Worm (Caenorhabditis elegans) whole organism, L2 larva: ENCODE data around the gene hira-1.

Experiments
- C34F6.9 ChIP-seq: fragments of 150-350 bp; optimal IDR thresholded peaks from 2 replicates; lab custom pipeline; 2014; ENCODE audit warnings: missing biosample characterization, missing genetic modification characterization
- F13H6.1 ChIP-seq: sonication (generic microtip); optimal IDR thresholded peaks from 2 replicates; lab custom pipeline; 2016; ENCODE audit warnings: missing genetic modification characterization, missing compliant biosample characterization
- R02D3.7 ChIP-seq: fragments of 150-350 bp; optimal IDR thresholded peaks from 2 replicates; lab custom pipeline; 2014; ENCODE audit warnings: missing biosample characterization, missing genetic modification characterization
- Y55F3AM.14 ChIP-seq: fragments of 200-800 bp; sonication (Bioruptor generic); optimal IDR thresholded peaks from 2 replicates; lab custom pipeline; 2018; ENCODE audit warnings: mild to moderate bottlenecking, missing genetic modification characterization, missing compliant biosample characterization
- ZK546.5 ChIP-seq: sonication (generic microtip); optimal IDR thresholded peaks from 2 replicates; lab custom pipeline; 2017; ENCODE audit warnings: missing biosample characterization, missing genetic modification characterization
- alr-1 ChIP-seq: fragments of 150-350 bp; optimal IDR thresholded peaks from 2 replicates; lab custom pipeline; 2014; ENCODE audit warnings: missing biosample characterization, missing genetic modification characterization
- aly-2 ChIP-seq: fragments of 150-350 bp; optimal IDR thresholded peaks from 2 replicates; lab custom pipeline; 2014; ENCODE audit warnings: missing biosample characterization, missing genetic modification characterization
- ama-1 ChIP-seq: fragments of 150-350 bp; optimal IDR thresholded peaks from 2 replicates; lab custom pipeline; 2018; ENCODE audit warnings: inconsistent platforms
- blmp-1 ChIP-seq: sonication (generic microtip); optimal IDR thresholded peaks from 2 replicates; lab custom pipeline; 2017; ENCODE audit warnings: missing genetic modification characterization, mild to moderate bottlenecking, missing compliant biosample characterization, antibody characterized with exemption, moderate library complexity; ENCODE audit not compliant: insufficient read depth
- ceh-16 ChIP-seq: fragments of 150-350 bp; optimal IDR thresholded peaks from 2 replicates; lab custom pipeline; 2014; ENCODE audit warnings: missing biosample characterization, missing genetic modification characterization
- ceh-82 ChIP-seq: fragments of 150-350 bp; optimal IDR thresholded peaks from 2 replicates; lab custom pipeline; 2014; ENCODE audit warnings: missing biosample characterization, missing genetic modification characterization
- crh-2 ChIP-seq: sonication (generic microtip); optimal IDR thresholded peaks from 2 replicates; lab custom pipeline; 2017; ENCODE audit warnings: missing biosample characterization, missing genetic modification characterization
- dmd-4 ChIP-seq: sonication (generic microtip); optimal IDR thresholded peaks from 2 replicates; lab custom pipeline; 2017; ENCODE audit warnings: missing biosample characterization, missing genetic modification characterization
- egl-27 ChIP-seq: sonication (generic microtip); optimal IDR thresholded peaks from 3 replicates; lab custom pipeline; 2017; ENCODE audit warnings: missing biosample characterization, missing genetic modification reagents, missing genetic modification characterization
- elt-1 ChIP-seq: fragments of 150-350 bp; optimal IDR thresholded peaks from 2 replicates; lab custom pipeline; 2014; ENCODE audit warnings: missing biosample characterization, missing genetic modification characterization
- elt-3 ChIP-seq: sonication (generic microtip); optimal IDR thresholded peaks from 2 replicates; lab custom pipeline; 2017; ENCODE audit warnings: missing biosample characterization, missing genetic modification characterization
- fos-1 ChIP-seq: fragments of 150-350 bp; optimal IDR thresholded peaks from 2 replicates; lab custom pipeline; 2014; ENCODE audit warnings: missing biosample characterization, missing genetic modification characterization
- gmeb-1 ChIP-seq: fragments of 150-350 bp; optimal IDR thresholded peaks from 2 replicates; lab custom pipeline; 2014; ENCODE audit warnings: missing biosample characterization, missing genetic modification characterization
- lin-11 ChIP-seq: fragments of 150-350 bp; sonication (generic microtip); optimal IDR thresholded peaks from 2 replicates; lab custom pipeline; 2014; ENCODE audit warnings: missing biosample characterization, missing genetic modification characterization, inconsistent platforms, mixed read lengths
- lin-13 ChIP-seq: fragments of 150-350 bp; optimal IDR thresholded peaks from 2 replicates; lab custom pipeline; 2014; ENCODE audit warnings: missing biosample characterization, missing genetic modification reagents, missing genetic modification characterization
- lin-39 ChIP-seq: fragments of 150-350 bp; optimal IDR thresholded peaks from 2 replicates; lab custom pipeline; 2014; ENCODE audit warnings: missing biosample characterization, missing genetic modification reagents, missing genetic modification characterization
- lsy-2 ChIP-seq, 2 experiments: fragments of 150-350 bp in 1 of 2; sonication (generic microtip) in 1 of 2; optimal IDR thresholded peaks; 2 replicates each; lab custom pipeline; 2014 to 2017; ENCODE audit warnings: missing biosample characterization in 2 of 2, missing genetic modification characterization in 2 of 2
- mab-5 ChIP-seq: fragments of 150-350 bp; optimal IDR thresholded peaks from 2 replicates; lab custom pipeline; 2014; ENCODE audit warnings: missing biosample characterization, missing genetic modification characterization
- mbf-1 ChIP-seq: sonication (generic microtip); optimal IDR thresholded peaks from 2 replicates; lab custom pipeline; 2017; ENCODE audit warnings: missing biosample characterization, missing genetic modification characterization
- mdl-1 ChIP-seq, 2 experiments: fragments of 150-350 bp in 1 of 2; sonication (generic microtip) in 1 of 2; optimal IDR thresholded peaks; 2 replicates each; lab custom pipeline; 2017; ENCODE audit warnings: missing biosample characterization in 2 of 2, missing genetic modification characterization in 2 of 2
- nhr-10 ChIP-seq: sonication (generic microtip); optimal IDR thresholded peaks from 2 replicates; lab custom pipeline; 2017; ENCODE audit warnings: missing biosample characterization, missing genetic modification characterization
- nhr-11 ChIP-seq: fragments of 150-350 bp; optimal IDR thresholded peaks from 2 replicates; lab custom pipeline; 2014; ENCODE audit warnings: missing biosample characterization, missing genetic modification characterization
- nhr-12 ChIP-seq: fragments of 150-350 bp; optimal IDR thresholded peaks from 2 replicates; lab custom pipeline; 2014; ENCODE audit warnings: missing biosample characterization, missing genetic modification characterization
- nhr-129 ChIP-seq: fragments of 150-350 bp; optimal IDR thresholded peaks from 2 replicates; lab custom pipeline; 2014; ENCODE audit warnings: missing biosample characterization, missing genetic modification characterization
- nhr-21 ChIP-seq: fragments of 150-350 bp; optimal IDR thresholded peaks from 2 replicates; lab custom pipeline; 2014; ENCODE audit warnings: missing biosample characterization, missing genetic modification characterization
- nhr-23 ChIP-seq: fragments of 150-350 bp; optimal IDR thresholded peaks from 2 replicates; lab custom pipeline; 2014; ENCODE audit warnings: missing biosample characterization, missing genetic modification reagents, missing genetic modification characterization
- nhr-237 ChIP-seq: fragments of 150-350 bp; optimal IDR thresholded peaks from 2 replicates; lab custom pipeline; 2014; ENCODE audit warnings: missing biosample characterization, missing genetic modification characterization
- nhr-25 ChIP-seq: fragments of 150-350 bp; sonication (generic microtip); optimal IDR thresholded peaks from 3 replicates; lab custom pipeline; 2014; ENCODE audit warnings: missing biosample characterization, missing genetic modification characterization
- nhr-6 ChIP-seq: fragments of 150-350 bp; optimal IDR thresholded peaks from 2 replicates; lab custom pipeline; 2014; ENCODE audit warnings: missing biosample characterization, missing genetic modification characterization
- nhr-77 ChIP-seq: fragments of 150-350 bp; optimal IDR thresholded peaks from 2 replicates; lab custom pipeline; 2014; ENCODE audit warnings: missing biosample characterization, missing genetic modification characterization
- peb-1 ChIP-seq: fragments of 150-350 bp; optimal IDR thresholded peaks from 2 replicates; lab custom pipeline; 2014; ENCODE audit warnings: missing biosample characterization, missing genetic modification characterization
- sem-4 ChIP-seq: fragments of 150-350 bp; optimal IDR thresholded peaks from 2 replicates; lab custom pipeline; 2014; ENCODE audit warnings: missing biosample characterization, missing genetic modification reagents, missing genetic modification characterization
- skn-1 ChIP-seq: sonication (generic microtip); optimal IDR thresholded peaks from 2 replicates; lab custom pipeline; 2017; ENCODE audit warnings: missing biosample characterization, missing genetic modification characterization
- sma-3 ChIP-seq: sonication (generic microtip); optimal IDR thresholded peaks from 2 replicates; lab custom pipeline; 2016; ENCODE audit warnings: missing genetic modification reagents, missing genetic modification characterization, missing compliant biosample characterization
- sma-9 ChIP-seq, 2 experiments: fragments of 150-350 bp in 1 of 2; sonication (generic microtip) in 1 of 2; optimal IDR thresholded peaks; 2 replicates each; lab custom pipeline; 2014 to 2016; ENCODE audit warnings: missing genetic modification characterization in 2 of 2, mild to moderate bottlenecking in 1 of 2, missing biosample characterization in 1 of 2, missing compliant biosample characterization in 1 of 2, missing genetic modification reagents in 1 of 2, moderate library complexity in 1 of 2
- snpc-4 ChIP-seq: fragments of 150-350 bp; optimal IDR thresholded peaks from 2 replicates; lab custom pipeline; 2014; ENCODE audit warnings: missing biosample characterization, missing genetic modification characterization
- unc-39 ChIP-seq: fragments of 150-350 bp; optimal IDR thresholded peaks from 2 replicates; lab custom pipeline; 2014; ENCODE audit warnings: missing biosample characterization, missing genetic modification characterization
- unc-55 ChIP-seq: fragments of 150-350 bp; sonication (generic microtip); optimal IDR thresholded peaks from 3 replicates; lab custom pipeline; 2014; ENCODE audit warnings: missing biosample characterization, missing genetic modification reagents, missing genetic modification characterization
- unc-62 ChIP-seq: fragments of 150-350 bp; optimal IDR thresholded peaks from 2 replicates; lab custom pipeline; 2014; ENCODE audit warnings: missing biosample characterization, missing genetic modification reagents, missing genetic modification characterization
- zag-1 ChIP-seq: fragments of 150-350 bp; optimal IDR thresholded peaks from 2 replicates; lab custom pipeline; 2014; ENCODE audit warnings: missing biosample characterization, missing genetic modification characterization
- ztf-1 ChIP-seq: fragments of 200-800 bp; sonication (Bioruptor generic); conservative IDR thresholded peaks from 2 replicates; pipeline ENCODE4 v1.3.6; 2022; ENCODE audit warnings: missing genetic modification characterization, missing compliant biosample characterization
- ztf-11 ChIP-seq: sonication (generic microtip); optimal IDR thresholded peaks from 2 replicates; lab custom pipeline; 2017; ENCODE audit warnings: missing biosample characterization, missing genetic modification characterization
- ztf-4 ChIP-seq: fragments of 150-350 bp; optimal IDR thresholded peaks from 2 replicates; lab custom pipeline; 2014; ENCODE audit warnings: missing biosample characterization, missing genetic modification characterization

The hira-1 gene

ce11 chrIII:5202641-5203040 is 11.7 kb downstream of the hira-1 start:
- TF ChIP-seq nhr-25 (tag; lab: Kevin White, UChicago) (peak; percentile 92), nhr-12 (no peak), nhr-6 (tag; lab: Kevin White, UChicago) (peak; percentile 71), nhr-11 (tag; lab: Kevin White, UChicago) (no peak), blmp-1 (tag; lab: Kevin White, UChicago) (peak; percentile 70), ztf-1 (GFP tag; lab: Robert Waterston, UW) (no peak), lin-13 (GFP tag; lab: Kevin White, UChicago) (peak; percentile 55), unc-39 (no peak), nhr-77 (tag; lab: Kevin White, UChicago) (no peak), fos-1 (tag; lab: Kevin White, UChicago) (peak; percentile 85), Y55F3AM.14 (GFP tag; lab: Kevin White, UChicago) (no peak), ZK546.5 (tag; lab: Kevin White, UChicago) (no peak), sma-9 (GFP tag; optimal IDR thresholded peaks at IDR 0.05; lab: Kevin White, UChicago) (peak; percentile 80), sma-9 (tag; optimal IDR thresholded peaks at IDR 0.05; lab: Kevin White, UChicago) (no peak), aly-2 (tag; lab: Kevin White, UChicago) (no peak), skn-1 (tag; lab: Kevin White, UChicago) (no peak), unc-62 (GFP tag; lab: Kevin White, UChicago) (no peak), lin-39 (tag; lab: Kevin White, UChicago) (no peak), ztf-4 (tag; lab: Kevin White, UChicago) (peak; percentile 51), ztf-11 (tag; lab: Kevin White, UChicago) (no peak), F13H6.1 (tag; lab: Kevin White, UChicago) (peak; percentile 54), elt-3 (tag; lab: Kevin White, UChicago) (no peak), C34F6.9 (tag; lab: Kevin White, UChicago) (peak; percentile 74), mdl-1 (tag; optimal IDR thresholded peaks at IDR 0.05; lab: Kevin White, UChicago) (no peak), nhr-237 (tag; lab: Kevin White, UChicago) (no peak), alr-1 (tag; lab: Kevin White, UChicago) (no peak), egl-27 (peak; percentile 51), lin-11 (tag; lab: Kevin White, UChicago) (no peak), ceh-82 (no peak), unc-55 (peak; percentile 45), peb-1 (tag; lab: Kevin White, UChicago) (no peak), ceh-16 (tag; lab: Kevin White, UChicago) (no peak), sem-4 (tag; lab: Kevin White, UChicago) (no peak), nhr-23 (tag; lab: Kevin White, UChicago) (no peak), gmeb-1 (tag; lab: Kevin White, UChicago) (peak; percentile 54), zag-1 (tag; lab: Kevin White, UChicago) (no peak), mbf-1 (tag; lab: Kevin White, UChicago) (no peak), dmd-4 (tag; lab: Kevin White, UChicago) (no peak), nhr-129 (peak; percentile 80), R02D3.7 (tag; lab: Kevin White, UChicago) (no peak), nhr-10 (tag; lab: Kevin White, UChicago) (no peak), lsy-2 (tag; optimal IDR thresholded peaks at IDR 0.05; lab: Kevin White, UChicago) (peak; percentile 7 to 51), nhr-21 (tag; lab: Kevin White, UChicago) (peak; percentile 55), elt-1 (tag; lab: Kevin White, UChicago) (no peak), mab-5 (no peak), crh-2 (tag; lab: Kevin White, UChicago) (peak; percentile 86), ama-1 (lab: Kevin White, UChicago) (no peak), snpc-4 (tag; lab: Kevin White, UChicago) (no peak), sma-3 (GFP tag; lab: Kevin White, UChicago) (peak; percentile 63)
